Fruit fly (Drosophila melanogaster) whole organism, larva: ENCODE data around the gene CecA1.

ENCODE experiments used
- noc ChIP-seq: fragments of 200-800 bp; sonication (Bioruptor generic); optimal IDR thresholded peaks from 3 replicates; lab custom pipeline; 2019; ENCODE audit warnings: missing biosample characterization, mild to moderate bottlenecking, missing genetic modification characterization, moderate library complexity

The CecA1 gene

DNA sequence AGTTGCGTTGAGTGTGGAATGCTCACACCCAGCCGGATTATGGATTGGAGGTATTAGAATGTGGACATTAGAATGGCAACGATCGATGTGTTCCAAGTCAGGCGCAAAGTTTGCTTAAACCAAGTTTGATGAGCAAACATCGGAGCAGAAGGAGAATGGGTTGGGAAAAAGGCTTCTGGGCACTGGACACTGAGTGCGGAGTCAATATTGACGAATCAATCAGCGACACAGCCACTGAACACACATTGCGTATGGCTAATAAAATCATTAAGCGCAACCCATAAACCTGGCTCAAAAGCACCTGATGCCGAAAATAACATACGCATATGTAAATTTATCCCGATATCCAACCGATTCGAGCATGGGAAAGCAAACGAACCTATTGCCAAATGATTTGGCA lies 16.8 kb upstream of the CecA1 start:
- no peak for TF ChIP-seq noc

DNA sequence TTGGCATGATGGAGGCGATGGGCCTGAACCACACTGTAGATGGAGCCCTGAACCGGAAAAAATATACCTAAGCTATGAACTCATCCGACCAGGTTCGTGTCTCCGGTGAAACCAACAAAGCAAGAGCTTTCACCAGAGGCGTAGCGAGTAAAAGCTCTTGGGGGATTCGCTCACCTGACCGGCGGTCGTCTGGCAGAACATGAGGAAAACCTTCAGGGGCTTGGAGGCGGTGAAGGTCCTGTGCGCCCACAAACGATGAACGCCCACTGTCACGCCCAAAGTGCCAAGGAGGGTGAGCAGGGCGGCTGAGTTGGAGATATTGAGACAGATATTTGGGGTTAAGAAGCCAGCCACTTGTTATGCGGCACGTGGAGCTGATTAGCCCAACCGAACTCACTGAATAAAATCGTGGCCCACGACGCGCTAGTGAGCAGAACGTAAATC lies 15.0 kb upstream of the CecA1 start:
- peak; percentile 72 for TF ChIP-seq noc

DNA sequence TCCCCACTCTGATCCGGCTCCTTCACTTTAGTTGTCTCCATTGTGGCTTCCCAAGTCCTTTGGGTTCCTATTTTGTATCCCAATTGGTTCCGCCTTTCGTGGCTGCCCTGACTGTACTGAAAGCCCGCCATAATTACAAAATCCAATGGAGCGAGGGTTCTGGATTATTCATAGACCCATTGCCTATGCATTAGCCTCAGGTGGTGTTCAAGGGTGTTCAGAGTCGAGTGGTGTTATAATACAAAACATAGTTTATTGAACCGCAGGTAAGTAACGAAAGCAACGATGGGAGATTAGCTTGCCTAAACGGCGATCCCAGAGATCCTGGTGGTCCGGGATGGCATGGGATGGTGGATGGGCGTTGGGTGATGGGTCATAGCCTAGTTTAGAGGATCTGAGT lies 14.5 kb upstream of the CecA1 start, which contains the start of gene CG15531:
CG15531 (minus strand) TSS at position 101 of the 400 bp plus-strand sequence.
- TF ChIP-seq noc = no peak

DNA sequence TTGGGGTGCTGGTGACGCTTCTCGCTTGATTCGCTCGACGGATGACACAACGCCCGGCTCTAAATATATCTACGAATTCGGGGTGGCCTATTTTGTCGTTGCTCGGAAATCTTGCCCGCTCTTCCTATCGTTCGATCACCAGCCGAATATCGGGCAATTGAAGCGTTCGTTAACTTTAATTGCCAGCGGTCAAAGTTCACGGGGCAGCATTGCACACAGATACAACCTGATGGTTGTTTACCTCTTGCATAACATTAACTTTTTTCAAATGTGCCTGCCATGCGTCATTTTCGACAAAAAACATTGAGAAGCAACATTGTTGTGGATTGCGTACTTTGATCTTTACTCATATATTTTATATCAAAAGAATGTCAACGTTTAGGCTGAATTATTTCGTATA lies 12.9 kb upstream of the CecA1 start:
- no peak for TF ChIP-seq noc

DNA sequence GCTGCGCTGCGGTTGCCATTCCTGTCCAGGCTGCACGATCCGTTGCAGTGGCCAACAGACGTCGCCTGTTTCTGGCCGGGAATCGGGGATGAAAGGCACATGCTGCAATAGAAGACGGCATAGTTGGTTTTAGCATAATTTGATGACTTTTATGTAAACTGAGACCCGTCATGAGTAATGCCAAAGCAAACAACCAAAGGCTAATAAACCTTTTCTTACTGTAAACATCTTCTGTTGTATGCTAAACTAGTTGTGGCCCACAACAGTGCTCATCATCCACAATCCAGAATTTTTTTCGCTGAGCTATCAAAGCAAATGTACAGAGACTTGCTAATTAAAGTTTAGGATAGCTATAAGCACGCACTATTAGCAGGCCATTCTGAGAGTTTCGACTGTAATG lies 11.9 kb upstream of the CecA1 start:
- peak; percentile 6 for TF ChIP-seq noc

DNA sequence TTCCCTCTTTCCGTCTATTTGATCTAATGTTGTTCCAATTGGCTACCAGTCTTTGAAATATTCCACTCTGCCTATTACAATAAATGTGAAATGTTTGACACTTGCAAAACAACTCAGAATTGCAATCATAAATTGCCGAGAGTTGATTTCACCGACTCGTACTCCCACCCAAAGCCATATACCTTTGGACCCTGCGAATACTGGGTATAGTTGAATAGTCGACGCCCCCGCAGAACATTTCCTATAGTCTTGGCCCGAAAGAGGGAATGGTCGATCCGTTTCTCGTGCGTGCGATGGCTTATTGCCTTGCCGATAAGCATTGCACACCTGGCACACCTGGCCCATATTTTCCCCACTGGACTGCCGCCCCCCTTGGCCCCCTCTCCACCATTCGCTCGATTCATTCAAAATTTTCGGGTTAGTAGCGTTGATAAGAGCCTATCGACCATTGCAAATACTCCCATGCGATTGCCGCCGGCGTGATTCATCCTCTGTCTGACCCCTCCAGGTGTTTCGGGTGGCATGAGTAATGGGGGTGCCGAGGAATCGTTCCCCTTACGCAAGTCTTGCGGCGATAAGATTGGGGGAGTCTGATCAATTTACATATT lies 10.5 kb upstream of the CecA1 start:
- TF ChIP-seq noc = no peak

DNA sequence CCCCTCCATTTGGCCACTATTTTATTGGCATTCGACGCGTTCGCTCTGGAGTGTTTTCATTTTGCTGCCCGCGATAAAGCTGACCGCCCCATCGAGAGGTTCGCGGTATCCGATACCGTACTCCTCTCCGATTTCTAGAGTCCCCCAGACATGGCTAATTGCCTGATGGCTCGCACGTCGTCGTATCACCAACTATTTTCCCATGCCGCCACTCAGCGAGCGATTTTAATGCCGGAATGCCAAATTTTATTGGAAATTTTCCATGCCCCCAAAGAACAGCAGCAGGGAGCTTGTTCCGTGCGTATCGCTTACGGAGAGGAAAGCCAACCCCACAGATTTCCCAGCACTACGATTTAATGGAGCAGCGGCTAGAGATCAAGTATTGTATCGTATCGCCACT lies 9.6 kb upstream of the CecA1 start:
- TF ChIP-seq noc = no peak

DNA sequence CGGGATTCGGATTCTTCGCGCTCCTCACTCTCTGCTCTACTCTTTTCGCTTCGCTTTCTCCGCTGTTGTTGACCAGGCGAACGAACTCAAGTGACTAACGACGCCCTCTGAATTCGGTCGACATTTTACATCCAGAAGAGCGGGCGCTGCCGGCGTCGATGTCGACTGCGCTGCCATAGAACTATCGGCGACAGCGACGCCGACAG lies 7.9 kb upstream of the CecA1 start, which contains the start of gene CG9743:
CG9743 (minus strand) TSS at position 101 of the 206 bp plus-strand sequence.
- TF ChIP-seq noc = no peak

DNA sequence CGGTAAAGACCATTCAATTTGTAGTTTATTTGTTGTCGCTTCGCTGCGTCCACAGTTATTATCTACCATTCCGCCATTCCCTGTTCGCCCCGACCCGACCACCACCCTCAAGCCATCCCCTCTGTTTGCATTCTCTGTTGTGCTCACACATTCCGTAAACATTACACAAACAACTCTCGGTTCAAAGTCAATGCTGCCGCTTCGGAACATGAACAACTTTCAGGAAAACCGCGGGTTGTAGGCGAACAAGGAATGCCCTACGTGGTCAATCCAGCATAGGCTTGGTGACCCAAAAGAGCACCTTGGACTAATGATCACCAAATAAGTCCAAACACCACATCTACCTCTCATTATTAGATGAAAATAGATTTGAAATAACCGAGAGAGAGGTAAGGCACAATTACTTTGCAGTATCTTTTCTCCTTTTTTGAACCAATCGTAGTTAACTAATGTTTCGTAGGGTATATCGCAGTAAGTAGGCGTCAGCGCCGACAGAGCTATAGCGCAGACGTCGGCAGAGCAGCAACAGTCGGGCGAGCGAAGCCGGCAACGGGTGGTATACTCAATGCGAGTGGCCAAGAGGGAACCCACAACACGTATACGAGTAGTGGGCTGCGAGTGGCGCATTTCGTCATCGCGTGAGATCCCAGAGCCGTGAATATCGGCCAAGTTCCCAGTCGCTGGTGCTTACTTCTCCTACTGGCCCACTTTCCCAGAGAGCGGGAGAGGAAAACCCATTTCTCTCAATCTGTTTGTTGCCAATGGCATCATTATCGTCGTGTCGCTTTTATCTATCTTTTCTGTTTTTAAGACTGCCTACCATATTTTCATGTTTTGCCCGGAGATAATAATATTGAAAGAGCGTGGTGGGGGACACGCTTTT lies 7.3 kb upstream of the CecA1 start:
- peak; percentile 97 for TF ChIP-seq noc

DNA sequence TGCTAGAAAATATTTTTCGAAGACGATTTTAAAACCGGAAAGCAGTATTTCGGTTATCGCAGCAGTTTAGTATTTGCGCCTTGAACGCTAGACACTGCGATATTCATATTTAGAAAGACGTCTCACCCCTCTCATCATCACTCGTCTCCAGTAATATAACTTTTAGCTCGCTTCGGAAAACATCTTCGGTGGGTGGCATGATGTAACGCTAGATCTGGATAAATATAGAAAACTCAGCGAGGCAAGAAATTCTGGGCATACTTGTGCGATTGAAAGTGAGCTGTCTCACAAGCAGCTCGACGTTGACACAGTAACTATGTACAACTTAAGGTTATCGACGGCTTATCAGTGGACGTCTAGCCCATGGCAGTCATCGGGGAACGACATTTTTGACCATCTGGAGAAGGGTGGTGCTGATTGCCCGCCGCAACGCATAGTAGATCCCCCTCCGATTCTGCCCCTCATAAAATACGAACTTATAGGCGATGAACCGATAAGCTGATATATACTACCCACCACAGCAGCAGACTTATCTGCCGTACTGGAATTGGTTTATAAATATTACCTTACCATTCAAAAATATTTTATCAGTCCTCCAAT lies 6.6 kb upstream of the CecA1 start:
- no peak for TF ChIP-seq noc

DNA sequence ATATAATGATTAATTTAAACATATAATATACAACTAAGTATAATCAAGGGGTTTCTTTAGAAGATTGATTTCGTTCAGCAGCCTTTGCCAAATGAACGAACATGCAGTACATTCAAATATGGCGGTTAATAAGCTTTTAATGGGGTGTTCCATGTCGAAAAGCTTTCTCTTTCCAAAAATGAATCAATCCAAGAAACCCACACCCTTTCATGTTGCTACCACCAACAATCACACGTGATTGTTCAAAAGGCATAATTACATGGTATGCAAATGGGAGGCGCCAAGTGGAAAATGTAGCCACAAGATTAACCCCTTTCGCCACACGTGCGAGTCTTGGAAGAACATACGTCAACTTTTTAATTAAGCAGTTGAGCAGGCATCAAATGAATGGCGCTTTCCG lies 4.7 kb upstream of the CecA1 start:
- no peak for TF ChIP-seq noc

DNA sequence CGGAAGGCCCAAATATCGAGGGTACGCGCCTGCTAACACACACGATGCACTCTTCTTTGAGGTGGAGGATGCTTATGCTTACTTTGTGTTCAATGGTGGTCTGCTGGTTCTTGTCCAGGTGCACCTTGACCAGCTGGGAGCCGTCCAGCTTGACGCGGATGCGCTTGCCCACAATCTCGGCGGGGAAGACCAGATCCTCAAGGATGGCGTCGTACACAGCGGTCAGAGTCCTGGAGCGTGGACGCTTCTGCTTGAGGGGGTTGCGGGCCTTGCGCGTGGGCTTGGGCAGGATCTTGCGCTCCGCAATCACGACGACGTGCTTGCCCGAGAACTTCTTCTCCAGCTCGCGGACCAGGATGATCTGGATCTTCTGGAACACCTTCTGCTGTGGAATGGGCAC lies 2.7 kb upstream of the CecA1 start:
- no peak for TF ChIP-seq noc

DNA sequence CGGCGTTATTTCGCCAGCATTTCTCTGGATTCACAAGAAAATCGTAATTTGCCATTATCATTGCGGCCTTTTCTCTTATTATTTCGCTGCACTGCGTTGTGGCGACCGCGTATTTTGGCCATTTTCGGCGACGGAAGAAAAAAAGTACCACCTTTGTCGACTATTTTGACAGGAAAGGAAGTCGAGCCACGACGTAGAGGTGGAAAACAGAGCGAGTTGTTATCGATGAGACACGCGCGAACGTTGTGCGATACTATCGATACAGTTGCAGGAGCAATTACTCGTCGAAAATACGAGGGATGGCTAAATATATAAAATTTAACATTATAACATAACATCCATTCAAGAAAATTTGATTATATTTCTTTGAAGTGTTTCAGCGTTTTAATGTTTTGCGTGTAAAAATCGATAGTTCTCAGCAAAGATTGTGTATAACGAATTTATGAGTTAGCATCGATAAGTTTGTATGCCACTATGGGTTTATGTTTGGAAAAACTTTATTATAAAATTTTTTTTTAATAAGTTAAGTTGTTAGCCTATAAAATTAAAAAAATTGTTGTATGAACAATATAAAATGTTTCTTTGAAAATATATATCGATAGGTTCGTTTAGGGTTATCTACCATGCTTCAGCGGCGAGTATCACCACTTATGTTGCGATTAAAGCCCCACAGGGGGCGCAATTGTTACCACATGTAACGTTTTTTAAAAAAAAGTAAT lies 1.7 kb upstream of the CecA1 start, which contains the start of gene RpS7:
RpS7 (minus strand) TSS at position 255 of the 719 bp plus-strand sequence.
- peak; percentile 64 for TF ChIP-seq noc

DNA sequence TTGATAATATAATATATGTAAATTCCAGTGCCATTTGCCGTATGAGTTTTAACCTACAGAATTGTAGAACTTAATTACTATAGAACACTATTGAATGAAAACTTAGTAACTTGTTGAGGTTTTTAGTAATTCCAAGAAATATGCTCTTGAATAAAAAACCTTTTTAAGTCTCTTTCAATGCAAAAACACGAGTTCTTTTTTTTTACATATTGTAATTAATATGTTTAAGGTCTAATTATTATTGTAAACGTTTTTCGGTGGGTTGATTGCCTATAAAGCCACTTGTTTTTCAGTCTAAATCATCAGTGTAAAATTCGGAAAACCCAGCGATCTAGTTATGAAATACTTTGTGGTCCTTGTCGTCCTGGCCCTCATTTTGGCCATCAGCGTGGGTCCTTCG lies 1.0 kb upstream of the CecA1 start, which contains the start of gene Anp:
Anp (plus strand) TSS at position 301 of the 400 bp plus-strand sequence.
- TF ChIP-seq noc = no peak

DNA sequence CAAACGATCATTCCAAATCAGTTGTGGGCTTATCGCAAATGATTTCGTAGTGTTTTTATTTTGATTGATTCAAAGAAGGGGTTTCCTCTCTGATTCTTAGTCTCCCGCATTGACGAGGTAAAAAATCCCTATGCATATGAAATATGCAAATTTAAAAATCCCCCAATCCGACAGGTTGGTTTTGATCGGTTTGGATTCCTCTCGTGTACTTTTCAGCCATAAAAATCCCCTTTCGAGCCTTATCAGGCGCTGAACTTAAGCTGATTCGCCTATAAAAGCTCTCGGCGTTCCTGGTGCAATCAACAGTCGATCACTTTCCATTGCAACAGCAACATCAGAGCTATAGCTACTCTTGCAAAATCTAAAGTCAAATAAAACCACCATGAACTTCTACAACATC lies 1.2 kb downstream of the CecA1 start, which contains the start of gene CecA2:
CecA2 (plus strand) TSS at position 301 of the 400 bp plus-strand sequence.
- no peak for TF ChIP-seq noc

DNA sequence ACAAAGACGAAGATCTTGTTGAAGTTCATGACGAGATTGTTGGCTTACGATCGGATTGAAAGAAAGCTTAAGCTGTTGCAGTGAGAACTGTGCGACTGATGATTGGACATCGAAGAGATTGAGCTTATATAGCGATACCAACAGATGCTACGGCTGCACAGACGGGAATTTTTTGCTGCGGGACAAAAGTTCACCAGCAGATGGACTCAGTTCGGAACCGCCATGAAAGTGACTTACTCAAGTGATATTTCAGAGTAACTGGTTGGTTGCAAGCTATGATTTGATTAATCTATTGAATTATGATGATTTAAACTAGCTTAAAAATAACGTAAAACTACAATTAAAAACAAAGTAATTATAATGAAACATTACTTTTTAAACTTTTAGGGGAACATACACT lies 3.0 kb downstream of the CecA1 start, which contains the start of gene CecB:
CecB (minus strand) TSS at position 101 of the 400 bp plus-strand sequence.
- no peak for TF ChIP-seq noc

DNA sequence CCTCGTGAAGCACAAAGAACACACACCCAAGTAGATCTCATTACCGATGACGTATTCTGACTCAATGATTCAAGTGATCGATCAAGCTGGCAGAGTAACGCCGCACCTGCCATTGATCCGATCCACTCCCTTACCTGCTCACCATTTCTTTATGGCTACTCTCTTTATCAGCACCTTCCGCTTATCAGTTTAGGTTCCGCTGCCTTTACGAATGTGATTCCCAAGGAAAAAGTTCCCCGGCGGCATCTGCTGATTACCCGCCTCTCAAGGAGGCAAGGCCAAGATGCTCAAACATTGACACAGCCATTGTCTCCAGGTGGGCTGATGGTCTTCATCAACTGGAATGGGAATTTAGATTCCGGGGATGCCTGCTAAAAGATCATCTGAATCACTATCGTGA lies 4.3 kb downstream of the CecA1 start:
- TF ChIP-seq noc = no peak
